Fruit fly (Drosophila melanogaster) whole organism, embryonic: ENCODE results near the gene CG31717.

Source experiments
- ATbp ChIP-seq: fragments of 200-800 bp; sonication (Bioruptor generic); optimal IDR thresholded peaks from 2 replicates; lab custom pipeline; 2017; ENCODE audit warnings: missing biosample characterization, mild to moderate bottlenecking, missing genetic modification characterization, missing genetic modification reagents
- B-H2 ChIP-seq: fragments of 200-800 bp; sonication (Bioruptor generic); optimal IDR thresholded peaks from 2 replicates; lab custom pipeline; 2018; ENCODE audit warnings: missing biosample characterization, mild to moderate bottlenecking, missing genetic modification characterization
- CG10267 ChIP-seq: fragments of 200-800 bp; sonication (Bioruptor generic); optimal IDR thresholded peaks from 2 replicates; lab custom pipeline; 2018; ENCODE audit warnings: missing biosample characterization, mild to moderate bottlenecking, missing genetic modification characterization, moderate library complexity
- CG10274 ChIP-seq: fragments of 200-800 bp; sonication (Bioruptor generic); optimal IDR thresholded peaks from 3 replicates; lab custom pipeline; 2017; ENCODE audit warnings: missing biosample characterization, mild to moderate bottlenecking, missing genetic modification characterization
- CG10565 ChIP-seq: fragments of 200-800 bp; sonication (Bioruptor generic); optimal IDR thresholded peaks from 3 replicates; lab custom pipeline; 2016; ENCODE audit warnings: missing biosample characterization, mild to moderate bottlenecking, missing genetic modification characterization
- CG10959 ChIP-seq: fragments of 200-800 bp; sonication (Bioruptor generic); IDR thresholded peaks from 2 replicates; pipeline ENCODE4 v1.3.6; 2022; ENCODE audit warnings: missing biosample characterization, missing genetic modification characterization
- CG11085 ChIP-seq: fragments of 200-800 bp; sonication (Bioruptor generic); IDR thresholded peaks from 2 replicates; pipeline ENCODE4 v1.3.6; 2022; ENCODE audit warnings: missing biosample characterization, missing genetic modification characterization
- CG11456 ChIP-seq: fragments of 200-800 bp; sonication (Bioruptor generic); IDR thresholded peaks from 3 replicates; pipeline ENCODE4 v1.3.6; 2022; ENCODE audit warnings: missing biosample characterization, missing genetic modification characterization
- CG11695 ChIP-seq: fragments of 200-800 bp; sonication (Bioruptor generic); IDR thresholded peaks from 3 replicates; pipeline ENCODE4 v1.3.6; 2022; ENCODE audit warnings: missing biosample characterization, missing genetic modification characterization
- CG12071 ChIP-seq: fragments of 200-800 bp; sonication (Bioruptor generic); optimal IDR thresholded peaks from 3 replicates; lab custom pipeline; 2018; ENCODE audit warnings: missing biosample characterization, mild to moderate bottlenecking, missing genetic modification characterization
- CG12391 ChIP-seq: fragments of 200-800 bp; sonication (Bioruptor generic); optimal IDR thresholded peaks from 3 replicates; lab custom pipeline; 2018; ENCODE audit warnings: missing biosample characterization, mild to moderate bottlenecking, missing genetic modification characterization, moderate library complexity
- CG12744 ChIP-seq: fragments of 200-800 bp; sonication (Bioruptor generic); optimal IDR thresholded peaks from 2 replicates; lab custom pipeline; 2016; ENCODE audit warnings: missing biosample characterization, missing genetic modification characterization
- CG13424 ChIP-seq: fragments of 200-800 bp; sonication (Bioruptor generic); optimal IDR thresholded peaks from 2 replicates; lab custom pipeline; 2019; ENCODE audit warnings: missing biosample characterization, mild to moderate bottlenecking, missing genetic modification characterization, moderate library complexity
- CG14710 ChIP-seq: fragments of 200-800 bp; sonication (Bioruptor generic); optimal IDR thresholded peaks from 3 replicates; lab custom pipeline; 2019; ENCODE audit warnings: missing biosample characterization, mild to moderate bottlenecking, missing genetic modification characterization, moderate library complexity
- CG17385 ChIP-seq: fragments of 200-800 bp; sonication (Bioruptor generic); optimal IDR thresholded peaks from 3 replicates; lab custom pipeline; 2018; ENCODE audit warnings: missing biosample characterization, mild to moderate bottlenecking, missing genetic modification characterization
- CG1832 ChIP-seq: fragments of 200-800 bp; sonication (Bioruptor generic); optimal IDR thresholded peaks from 2 replicates; lab custom pipeline; 2017; ENCODE audit warnings: missing biosample characterization, mild to moderate bottlenecking, missing genetic modification characterization, inconsistent platforms
- CG2712 ChIP-seq: fragments of 200-800 bp; optimal IDR thresholded peaks from 3 replicates; lab custom pipeline; 2019; ENCODE audit warnings: missing biosample characterization, mild to moderate bottlenecking, missing genetic modification characterization, moderate library complexity
- CG3995 ChIP-seq: fragments of 200-800 bp; sonication (Bioruptor generic); optimal IDR thresholded peaks from 3 replicates; lab custom pipeline; 2016; ENCODE audit warnings: missing biosample characterization, missing genetic modification characterization
- CG4282 ChIP-seq: fragments of 200-800 bp; sonication (Bioruptor generic); optimal IDR thresholded peaks from 2 replicates; lab custom pipeline; 2016; ENCODE audit warnings: missing biosample characterization, missing genetic modification characterization
- CG4707 ChIP-seq: fragments of 200-800 bp; sonication (Bioruptor generic); optimal IDR thresholded peaks from 2 replicates; lab custom pipeline; 2018; ENCODE audit warnings: missing biosample characterization, mild to moderate bottlenecking, missing genetic modification characterization, moderate library complexity
- CG5245 ChIP-seq: fragments of 200-800 bp; sonication (Bioruptor generic); optimal IDR thresholded peaks from 3 replicates; lab custom pipeline; 2016; ENCODE audit warnings: missing biosample characterization, missing genetic modification characterization
- CG7357 ChIP-seq: fragments of 200-800 bp; sonication (Bioruptor generic); IDR thresholded peaks from 3 replicates; pipeline ENCODE4 v1.3.6; 2022; ENCODE audit warnings: missing biosample characterization, missing genetic modification characterization
- CG9797 ChIP-seq: fragments of 200-800 bp; sonication (Bioruptor generic); optimal IDR thresholded peaks from 3 replicates; lab custom pipeline; 2018; ENCODE audit warnings: missing biosample characterization, mild to moderate bottlenecking, missing genetic modification characterization
- CG9876 ChIP-seq: fragments of 200-800 bp; sonication (Bioruptor generic); optimal IDR thresholded peaks from 2 replicates; lab custom pipeline; 2016; ENCODE audit warnings: missing biosample characterization, missing genetic modification characterization
- Chrac-16 ChIP-seq: fragments of 200-800 bp; sonication (Bioruptor generic); optimal IDR thresholded peaks from 3 replicates; lab custom pipeline; 2016; ENCODE audit warnings: missing biosample characterization, missing genetic modification characterization
- Dp ChIP-seq: fragments of 200-800 bp; sonication (Bioruptor generic); optimal IDR thresholded peaks from 2 replicates; lab custom pipeline; 2018; ENCODE audit warnings: missing biosample characterization, mild to moderate bottlenecking, missing genetic modification characterization, moderate library complexity
- ERR ChIP-seq: fragments of 200-800 bp; sonication (Bioruptor generic); optimal IDR thresholded peaks from 2 replicates; lab custom pipeline; 2016; ENCODE audit warnings: missing biosample characterization, missing genetic modification characterization
- Mrtf ChIP-seq: fragments of 200-800 bp; sonication (Bioruptor generic); IDR thresholded peaks from 3 replicates; pipeline ENCODE4 v1.3.6; 2022; ENCODE audit warnings: missing biosample characterization, missing genetic modification characterization
- Optix ChIP-seq: fragments of 200-800 bp; sonication (Bioruptor generic); IDR thresholded peaks from 3 replicates; pipeline ENCODE4 v1.3.6; 2022; ENCODE audit warnings: missing biosample characterization, missing genetic modification characterization
- TFAM ChIP-seq: fragments of 200-800 bp; sonication (Bioruptor generic); optimal IDR thresholded peaks from 2 replicates; lab custom pipeline; 2017; ENCODE audit warnings: missing biosample characterization, missing genetic modification characterization, inconsistent platforms
- ap ChIP-seq: fragments of 200-800 bp; sonication (Bioruptor generic); IDR thresholded peaks from 2 replicates; pipeline ENCODE4 v1.3.6; 2022; ENCODE audit warnings: missing biosample characterization, missing genetic modification characterization
- ato ChIP-seq: fragments of 200-800 bp; sonication (Bioruptor generic); IDR thresholded peaks from 2 replicates; pipeline ENCODE4 v1.3.6; 2022; ENCODE audit warnings: missing biosample characterization, missing genetic modification characterization; ENCODE audit not compliant: partially characterized antibody
- chif ChIP-seq, 2 experiments: fragments of 200-800 bp; sonication (Bioruptor generic); optimal IDR thresholded peaks; 3 replicates each; lab custom pipeline; 2016; ENCODE audit warnings: missing biosample characterization in 2 of 2, missing genetic modification characterization in 2 of 2
- dan ChIP-seq: fragments of 200-800 bp; sonication (Bioruptor generic); IDR thresholded peaks from 2 replicates; pipeline ENCODE4 v1.3.6; 2022; ENCODE audit warnings: missing biosample characterization, missing genetic modification characterization
- dmrt11E ChIP-seq: fragments of 200-800 bp; sonication (Bioruptor generic); optimal IDR thresholded peaks from 3 replicates; lab custom pipeline; 2018; ENCODE audit warnings: missing biosample characterization, mild to moderate bottlenecking, missing genetic modification characterization, moderate library complexity
- dysf ChIP-seq: fragments of 200-800 bp; sonication (Bioruptor generic); IDR thresholded peaks from 3 replicates; pipeline ENCODE4 v1.3.6; 2022; ENCODE audit warnings: missing biosample characterization, missing genetic modification characterization
- eyg ChIP-seq: fragments of 200-800 bp; sonication (Bioruptor generic); optimal IDR thresholded peaks from 3 replicates; lab custom pipeline; 2016; ENCODE audit warnings: missing biosample characterization, missing genetic modification characterization
- ftz-f1 ChIP-seq: fragments of 200-800 bp; sonication (Bioruptor generic); optimal IDR thresholded peaks from 2 replicates; lab custom pipeline; 2016; ENCODE audit warnings: missing biosample characterization, missing genetic modification characterization
- gro ChIP-seq: fragments of 200-800 bp; sonication (Bioruptor generic); optimal IDR thresholded peaks from 2 replicates; lab custom pipeline; 2016; ENCODE audit warnings: missing biosample characterization, missing genetic modification characterization
- klu ChIP-seq: fragments of 200-800 bp; sonication (Bioruptor generic); IDR thresholded peaks from 2 replicates; pipeline ENCODE4 v1.3.6; 2022; ENCODE audit warnings: missing biosample characterization, missing genetic modification characterization
- knrl ChIP-seq: fragments of 200-800 bp; sonication (Bioruptor generic); IDR thresholded peaks from 3 replicates; pipeline ENCODE4 v1.3.6; 2022; ENCODE audit warnings: missing biosample characterization, missing genetic modification characterization; ENCODE audit not compliant: partially characterized antibody
- mld ChIP-seq: fragments of 200-800 bp; sonication (Bioruptor generic); IDR thresholded peaks from 3 replicates; pipeline ENCODE4 v1.3.6; 2022; ENCODE audit warnings: missing biosample characterization, missing genetic modification characterization; ENCODE audit not compliant: partially characterized antibody
- nmo ChIP-seq: fragments of 200-800 bp; sonication (Bioruptor generic); optimal IDR thresholded peaks from 2 replicates; lab custom pipeline; 2018; ENCODE audit warnings: missing biosample characterization, mild to moderate bottlenecking, missing genetic modification characterization, moderate library complexity
- org-1 ChIP-seq: fragments of 200-800 bp; sonication (Bioruptor generic); optimal IDR thresholded peaks from 2 replicates; lab custom pipeline; 2017; ENCODE audit warnings: missing biosample characterization, missing genetic modification characterization
- phol ChIP-seq: fragments of 200-800 bp; sonication (Bioruptor generic); optimal IDR thresholded peaks from 3 replicates; lab custom pipeline; 2018; ENCODE audit warnings: missing biosample characterization, mild to moderate bottlenecking, missing genetic modification characterization, moderate library complexity
- pnt ChIP-seq: fragments of 200-800 bp; sonication (Bioruptor generic); optimal IDR thresholded peaks from 3 replicates; lab custom pipeline; 2016; ENCODE audit warnings: missing biosample characterization, missing genetic modification characterization
- prd ChIP-seq, 3 experiments: fragments of >200 bp in 2 of 3; fragments of 200-800 bp in 1 of 3; sonication (Bioruptor generic) in 1 of 3; optimal IDR thresholded peaks in 2 of 3; IDR thresholded peaks in 1 of 3; 2 replicates in 2 of 3; 3 replicates in 1 of 3; pipeline versions ENCODE4 v1.3.6 to Lab custom; 2017 to 2022; ENCODE audit warnings: missing biosample characterization in 1 of 3, missing genetic modification characterization in 1 of 3
- ranshi ChIP-seq: fragments of 200-800 bp; sonication (Bioruptor generic); IDR thresholded peaks from 2 replicates; pipeline ENCODE4 v1.3.6; 2022; ENCODE audit warnings: missing biosample characterization, missing genetic modification characterization
- rib ChIP-seq: fragments of 200-800 bp; sonication (Bioruptor generic); IDR thresholded peaks from 2 replicates; pipeline ENCODE4 v1.3.6; 2022; ENCODE audit warnings: missing biosample characterization, missing genetic modification characterization
- tio ChIP-seq: fragments of 200-800 bp; sonication (Bioruptor generic); optimal IDR thresholded peaks from 2 replicates; lab custom pipeline; 2017; ENCODE audit warnings: missing biosample characterization, missing genetic modification characterization, inconsistent platforms
- zen2 ChIP-seq: fragments of 200-800 bp; sonication (Bioruptor generic); IDR thresholded peaks from 3 replicates; pipeline ENCODE4 v1.3.6; 2022; ENCODE audit warnings: missing biosample characterization, missing genetic modification characterization; ENCODE audit not compliant: partially characterized antibody

The CG31717 gene

dm6 chr2L:10255725-10256158, 5.2 kb downstream of the CG31717 start, which contains the start of gene CG5676 (continued):
- TF ChIP-seq phol = peak; percentile 26
- TF ChIP-seq CG11695 (GFP tag; lab: Robert Waterston, UW) = no peak
- no peak for TF ChIP-seq CG4707
- TF ChIP-seq pnt (GFP tag; lab: Kevin White, UChicago) = no peak
- TF ChIP-seq eyg = no peak
- TF ChIP-seq CG7357 (GFP tag; lab: Robert Waterston, UW) = no peak
- TF ChIP-seq CG17385 (GFP tag; lab: Kevin White, UChicago) = no peak
- no peak for TF ChIP-seq Mrtf (GFP tag; lab: Robert Waterston, UW)
- TF ChIP-seq CG11456 (GFP tag; lab: Robert Waterston, UW) = no peak
- peak; percentile 78 for TF ChIP-seq CG3995 (GFP tag; lab: Kevin White, UChicago)
- TF ChIP-seq CG10274 = no peak
- no peak for TF ChIP-seq zen2 (GFP tag; lab: Robert Waterston, UW)
- no peak for TF ChIP-seq CG12391 (tag; lab: Kevin White, UChicago)
- no peak for TF ChIP-seq ato (GFP tag; lab: Robert Waterston, UW)
- no peak for TF ChIP-seq CG12744 (GFP tag; lab: Kevin White, UChicago)
- TF ChIP-seq mld (GFP tag; lab: Robert Waterston, UW) = no peak
- TF ChIP-seq Optix (GFP tag; lab: Robert Waterston, UW) = no peak
- no peak for TF ChIP-seq ATbp (GFP tag; lab: Kevin White, UChicago)
- peak; percentile 44 for TF ChIP-seq CG14710 (tag; lab: Kevin White, UChicago)
- peak; percentile 39 for TF ChIP-seq nmo (GFP tag; lab: Kevin White, UChicago)
- peak; percentile 25 for TF ChIP-seq Dp (GFP tag; lab: Kevin White, UChicago)
- no peak for TF ChIP-seq CG4282
- no peak for TF ChIP-seq ERR (GFP tag; lab: Kevin White, UChicago)
- no peak for TF ChIP-seq chif (GFP tag; optimal IDR thresholded peaks at IDR 0.05; lab: Kevin White, UChicago)
- no peak for TF ChIP-seq knrl (GFP tag; lab: Robert Waterston, UW)
- TF ChIP-seq Chrac-16 (GFP tag; lab: Kevin White, UChicago) = no peak
- TF ChIP-seq CG12071 (GFP tag; lab: Kevin White, UChicago) = no peak
- TF ChIP-seq CG11085 (GFP tag; lab: Robert Waterston, UW) = no peak
- no peak for TF ChIP-seq CG9876
- no peak for TF ChIP-seq dysf (GFP tag; lab: Robert Waterston, UW)
- TF ChIP-seq ap (GFP tag; lab: Robert Waterston, UW) = no peak
- TF ChIP-seq ftz-f1 (GFP tag; lab: Kevin White, UChicago) = no peak
- no peak for TF ChIP-seq dmrt11E (tag; lab: Kevin White, UChicago)
- no peak for TF ChIP-seq gro
- TF ChIP-seq CG2712 = no peak
- TF ChIP-seq CG9797 (GFP tag; lab: Kevin White, UChicago) = no peak
- no peak for TF ChIP-seq rib
- TF ChIP-seq CG10959 = no peak
- TF ChIP-seq ranshi = no peak
- TF ChIP-seq klu = no peak
- TF ChIP-seq CG5245 (GFP tag; lab: Kevin White, UChicago) = no peak
- no peak for TF ChIP-seq B-H2 (GFP tag; lab: Kevin White, UChicago)
- TF ChIP-seq org-1 (GFP tag; lab: Kevin White, UChicago) = no peak
- TF ChIP-seq CG13424 = no peak
- no peak for TF ChIP-seq CG10565
- TF ChIP-seq prd (optimal IDR thresholded peaks at IDR 0.05; lab: Kevin White, UChicago) = no peak
- TF ChIP-seq prd (GFP tag; IDR thresholded peaks at IDR 0.05; lab: Robert Waterston, UW) = no peak
- TF ChIP-seq TFAM (GFP tag; lab: Kevin White, UChicago) = no peak
- no peak for TF ChIP-seq tio
- peak; percentile 17 for TF ChIP-seq CG10267 (tag; lab: Kevin White, UChicago)
- no peak for TF ChIP-seq dan (GFP tag; lab: Robert Waterston, UW)
- no peak for TF ChIP-seq CG1832 (GFP tag; lab: Kevin White, UChicago)
